Worm (Caenorhabditis elegans) whole organism, L4 larva: ENCODE measurements around the gene F35G12.7.

Source experiments
- D1046.2 ChIP-seq: fragments of 200-800 bp; sonication (Bioruptor generic); IDR thresholded peaks from 2 replicates; pipeline ENCODE4 v1.3.6; 2022; ENCODE audit warnings: missing genetic modification characterization, missing compliant biosample characterization
- F10B5.3 ChIP-seq: sonication (generic microtip); optimal IDR thresholded peaks from 2 replicates; lab custom pipeline; 2016; ENCODE audit warnings: mild to moderate bottlenecking, missing genetic modification characterization, missing compliant biosample characterization
- T26A8.4 ChIP-seq: fragments of 200-800 bp; sonication (Bioruptor generic); IDR thresholded peaks from 2 replicates; pipeline ENCODE4 v1.3.6; 2022; ENCODE audit warnings: missing genetic modification characterization, missing compliant biosample characterization
- Y48G9A.11 ChIP-seq: fragments of 200-800 bp; sonication (Bioruptor generic); IDR thresholded peaks from 2 replicates; pipeline ENCODE4 v1.3.6; 2022; ENCODE audit warnings: missing genetic modification reagents, missing genetic modification characterization, missing compliant biosample characterization
- ZK337.2 ChIP-seq: fragments of 200-800 bp; sonication (Bioruptor generic); IDR thresholded peaks from 2 replicates; pipeline ENCODE4 v1.3.6; 2022; ENCODE audit warnings: missing genetic modification reagents, missing genetic modification characterization, missing compliant biosample characterization
- ZK546.5 ChIP-seq, 2 experiments: sonication (generic microtip); optimal IDR thresholded peaks; 2 replicates each; lab custom pipeline; 2017; ENCODE audit warnings: missing biosample characterization in 2 of 2, missing genetic modification characterization in 2 of 2
- aha-1 ChIP-seq: fragments of 150-350 bp; peaks from one replicate; lab custom pipeline; 2014; ENCODE audit warnings: missing biosample characterization, missing genetic modification characterization
- ama-1 ChIP-seq: fragments of 150-350 bp; optimal IDR thresholded peaks from 2 replicates; lab custom pipeline; 2014; ENCODE audit warnings: inconsistent platforms, mixed read lengths
- attf-4 ChIP-seq: sonication (generic microtip); optimal IDR thresholded peaks from 3 replicates; lab custom pipeline; 2017; ENCODE audit warnings: missing biosample characterization, missing genetic modification characterization
- ceh-28 ChIP-seq: fragments of 150-350 bp; optimal IDR thresholded peaks from 2 replicates; lab custom pipeline; 2014; ENCODE audit warnings: missing biosample characterization, missing genetic modification reagents, missing genetic modification characterization
- ceh-82 ChIP-seq: sonication (generic microtip); optimal IDR thresholded peaks from 2 replicates; lab custom pipeline; 2017; ENCODE audit warnings: missing biosample characterization, missing genetic modification characterization
- ces-1 ChIP-seq: fragments of 150-350 bp; sonication (generic microtip); optimal IDR thresholded peaks from 4 replicates; lab custom pipeline; 2014; ENCODE audit warnings: missing biosample characterization, missing genetic modification reagents, missing genetic modification characterization
- ctbp-1 ChIP-seq: fragments of 200-800 bp; sonication (Bioruptor generic); IDR thresholded peaks from 2 replicates; pipeline ENCODE4 v1.3.6; 2022; ENCODE audit warnings: missing genetic modification reagents, missing genetic modification characterization, missing compliant biosample characterization
- daf-12 ChIP-seq: fragments of 150-350 bp; optimal IDR thresholded peaks from 2 replicates; lab custom pipeline; 2014; ENCODE audit warnings: missing biosample characterization, missing genetic modification reagents, missing genetic modification characterization
- daf-16 ChIP-seq, 3 experiments: sonication (generic microtip); optimal IDR thresholded peaks; 2 replicates each; lab custom pipeline; 2016 to 2017; ENCODE audit warnings: missing genetic modification characterization in 3 of 3, missing genetic modification reagents in 3 of 3, mild to moderate bottlenecking in 2 of 3, missing compliant biosample characterization in 2 of 3, missing biosample characterization in 1 of 3, moderate library complexity in 1 of 3
- dmd-9 ChIP-seq: fragments of 200-800 bp; sonication (Bioruptor generic); IDR thresholded peaks from 2 replicates; pipeline ENCODE4 v1.3.6; 2022; ENCODE audit warnings: missing genetic modification reagents, missing genetic modification characterization, missing compliant biosample characterization
- dve-1 ChIP-seq: sonication (generic microtip); optimal IDR thresholded peaks from 2 replicates; lab custom pipeline; 2017; ENCODE audit warnings: antibody characterized with exemption, mild to moderate bottlenecking, missing genetic modification characterization, missing compliant biosample characterization; ENCODE audit not compliant: insufficient read depth
- egl-43 ChIP-seq: fragments of 200-800 bp; sonication (Bioruptor generic); IDR thresholded peaks from 2 replicates; pipeline ENCODE4 v1.3.6; 2022; ENCODE audit warnings: missing genetic modification reagents, missing genetic modification characterization, missing compliant biosample characterization
- hif-1 ChIP-seq, 2 experiments: sonication (generic microtip); optimal IDR thresholded peaks; 2 replicates each; lab custom pipeline; 2016 to 2017; ENCODE audit warnings: missing compliant biosample characterization in 2 of 2, missing genetic modification characterization in 2 of 2, missing genetic modification reagents in 2 of 2, missing genotype in 2 of 2, mild to moderate bottlenecking in 1 of 2
- hlh-30 ChIP-seq: sonication (generic microtip); optimal IDR thresholded peaks from 2 replicates; lab custom pipeline; 2017; ENCODE audit warnings: antibody characterized with exemption, mild to moderate bottlenecking, missing genetic modification characterization, missing compliant biosample characterization; ENCODE audit not compliant: insufficient read depth
- jun-1 ChIP-seq: fragments of 150-350 bp; optimal IDR thresholded peaks from 2 replicates; lab custom pipeline; 2014; ENCODE audit warnings: missing biosample characterization, missing genetic modification reagents, missing genetic modification characterization
- lin-13 ChIP-seq: fragments of 150-350 bp; optimal IDR thresholded peaks from 2 replicates; lab custom pipeline; 2014; ENCODE audit warnings: missing biosample characterization, missing genetic modification reagents, missing genetic modification characterization
- lin-15B ChIP-seq: fragments of 150-350 bp; sonication (generic microtip); optimal IDR thresholded peaks from 3 replicates; lab custom pipeline; 2014; ENCODE audit warnings: missing biosample characterization, missing genetic modification characterization
- lin-38 ChIP-seq: fragments of 200-800 bp; sonication (Bioruptor generic); IDR thresholded peaks from 2 replicates; pipeline ENCODE4 v1.3.6; 2022; ENCODE audit warnings: missing genetic modification reagents, missing genetic modification characterization, missing compliant biosample characterization
- madf-5 ChIP-seq, 2 experiments: fragments of 200-800 bp; sonication (Bioruptor generic); IDR thresholded peaks; 2 replicates each; pipeline ENCODE4 v1.3.6; 2022; ENCODE audit warnings: missing compliant biosample characterization in 2 of 2, missing genetic modification characterization in 2 of 2
- madf-9 ChIP-seq: fragments of 200-800 bp; sonication (Bioruptor generic); conservative IDR thresholded peaks from 2 replicates; pipeline ENCODE4 v1.3.6; 2022; ENCODE audit warnings: missing genetic modification reagents, missing genetic modification characterization, missing compliant biosample characterization
- mdl-1 ChIP-seq, 2 experiments: fragments of 150-350 bp in 1 of 2; sonication (generic microtip) in 1 of 2; optimal IDR thresholded peaks; 2 replicates each; lab custom pipeline; 2014 to 2017; ENCODE audit warnings: missing biosample characterization in 2 of 2, missing genetic modification characterization in 2 of 2
- mdt-29 ChIP-seq: fragments of 200-800 bp; sonication (Bioruptor generic); IDR thresholded peaks from 2 replicates; pipeline ENCODE4 v1.3.6; 2022; ENCODE audit warnings: missing genetic modification reagents, missing genetic modification characterization, missing compliant biosample characterization
- mes-2 ChIP-seq: sonication (generic microtip); optimal IDR thresholded peaks from 2 replicates; lab custom pipeline; 2016; ENCODE audit warnings: missing genotype, mild to moderate bottlenecking, missing genetic modification characterization, missing compliant biosample characterization; ENCODE audit not compliant: poor library complexity, severe bottlenecking
- mxl-3 ChIP-seq: fragments of 200-800 bp; sonication (Bioruptor generic); optimal IDR thresholded peaks from 2 replicates; lab custom pipeline; 2018; ENCODE audit warnings: mild to moderate bottlenecking, missing genetic modification characterization, missing compliant biosample characterization
- nhr-102 ChIP-seq: sonication (generic microtip); optimal IDR thresholded peaks from 2 replicates; lab custom pipeline; 2016; ENCODE audit warnings: mild to moderate bottlenecking, missing genetic modification characterization, moderate library complexity, missing compliant biosample characterization
- nhr-25 ChIP-seq: sonication (generic microtip); optimal IDR thresholded peaks from 2 replicates; lab custom pipeline; 2017; ENCODE audit warnings: missing genetic modification characterization, mild to moderate bottlenecking, missing compliant biosample characterization, antibody characterized with exemption, moderate library complexity, borderline replicate concordance; ENCODE audit not compliant: insufficient read depth
- nhr-28 ChIP-seq: fragments of 150-350 bp; optimal IDR thresholded peaks from 2 replicates; lab custom pipeline; 2014; ENCODE audit warnings: missing biosample characterization, missing genetic modification characterization
- nhr-42 ChIP-seq: fragments of 200-800 bp; sonication (Bioruptor generic); IDR thresholded peaks from 2 replicates; pipeline ENCODE4 v1.3.6; 2022; ENCODE audit warnings: missing genetic modification characterization, missing compliant biosample characterization
- php-3 ChIP-seq: fragments of 200-800 bp; sonication (Bioruptor generic); IDR thresholded peaks from 2 replicates; pipeline ENCODE4 v1.3.6; 2022; ENCODE audit warnings: missing genetic modification reagents, missing genetic modification characterization, missing compliant biosample characterization
- pqm-1 ChIP-seq: sonication (generic microtip); optimal IDR thresholded peaks from 2 replicates; lab custom pipeline; 2017; ENCODE audit warnings: missing biosample characterization, missing genetic modification characterization
- rbr-2 ChIP-seq: sonication (generic microtip); optimal IDR thresholded peaks from 2 replicates; lab custom pipeline; 2016; ENCODE audit warnings: missing genotype, missing genetic modification characterization, missing compliant biosample characterization
- saeg-2 ChIP-seq: fragments of 200-800 bp; sonication (Bioruptor generic); IDR thresholded peaks from 2 replicates; pipeline ENCODE4 v1.3.6; 2022; ENCODE audit warnings: missing genetic modification reagents, missing genetic modification characterization, missing compliant biosample characterization
- sdz-12 ChIP-seq: fragments of 200-800 bp; sonication (Bioruptor generic); optimal IDR thresholded peaks from 2 replicates; lab custom pipeline; 2018; ENCODE audit warnings: mild to moderate bottlenecking, missing genetic modification characterization, missing compliant biosample characterization
- set-16 ChIP-seq: fragments of 200-800 bp; sonication (Bioruptor generic); IDR thresholded peaks from 2 replicates; pipeline ENCODE4 v1.3.6; 2022; ENCODE audit warnings: missing genetic modification reagents, missing genetic modification characterization, missing compliant biosample characterization
- snpc-1.2 ChIP-seq: fragments of 200-800 bp; sonication (Bioruptor generic); IDR thresholded peaks from 2 replicates; pipeline ENCODE4 v1.3.6; 2022; ENCODE audit warnings: missing genetic modification reagents, missing genetic modification characterization, missing compliant biosample characterization
- snpc-4 ChIP-seq: fragments of 150-350 bp; optimal IDR thresholded peaks from 2 replicates; lab custom pipeline; 2014; ENCODE audit warnings: missing biosample characterization, missing genetic modification characterization
- spr-3 ChIP-seq: fragments of 200-800 bp; sonication (Bioruptor generic); optimal IDR thresholded peaks from 2 replicates; lab custom pipeline; 2018; ENCODE audit warnings: mild to moderate bottlenecking, missing genetic modification characterization, missing compliant biosample characterization
- unc-39 ChIP-seq: sonication (generic microtip); optimal IDR thresholded peaks from 2 replicates; lab custom pipeline; 2017; ENCODE audit warnings: missing biosample characterization, missing genetic modification characterization
- unc-62 ChIP-seq, 3 experiments: fragments of 150-350 bp in 1 of 3; sonication (generic microtip); optimal IDR thresholded peaks in 2 of 3; peaks in 1 of 3; 1 replicate in 1 of 3; 2 replicates in 2 of 3; lab custom pipeline; 2014 to 2017; ENCODE audit warnings: missing biosample characterization in 3 of 3, missing genetic modification characterization in 3 of 3, missing genetic modification reagents in 3 of 3, missing genotype in 1 of 3
- zag-1 ChIP-seq: fragments of 150-350 bp; optimal IDR thresholded peaks from 2 replicates; lab custom pipeline; 2014; ENCODE audit warnings: missing biosample characterization, missing genetic modification characterization
- zfp-2 ChIP-seq: sonication (generic microtip); optimal IDR thresholded peaks from 2 replicates; lab custom pipeline; 2016; ENCODE audit warnings: mild to moderate bottlenecking, missing genetic modification characterization, missing compliant biosample characterization
- ztf-11 ChIP-seq: fragments of 150-350 bp; optimal IDR thresholded peaks from 2 replicates; lab custom pipeline; 2014; ENCODE audit warnings: missing biosample characterization, missing genetic modification characterization
- ztf-7 ChIP-seq: fragments of 150-350 bp; optimal IDR thresholded peaks from 2 replicates; lab custom pipeline; 2014; ENCODE audit warnings: missing biosample characterization, missing genetic modification characterization

F35G12.7 gene

DNA sequence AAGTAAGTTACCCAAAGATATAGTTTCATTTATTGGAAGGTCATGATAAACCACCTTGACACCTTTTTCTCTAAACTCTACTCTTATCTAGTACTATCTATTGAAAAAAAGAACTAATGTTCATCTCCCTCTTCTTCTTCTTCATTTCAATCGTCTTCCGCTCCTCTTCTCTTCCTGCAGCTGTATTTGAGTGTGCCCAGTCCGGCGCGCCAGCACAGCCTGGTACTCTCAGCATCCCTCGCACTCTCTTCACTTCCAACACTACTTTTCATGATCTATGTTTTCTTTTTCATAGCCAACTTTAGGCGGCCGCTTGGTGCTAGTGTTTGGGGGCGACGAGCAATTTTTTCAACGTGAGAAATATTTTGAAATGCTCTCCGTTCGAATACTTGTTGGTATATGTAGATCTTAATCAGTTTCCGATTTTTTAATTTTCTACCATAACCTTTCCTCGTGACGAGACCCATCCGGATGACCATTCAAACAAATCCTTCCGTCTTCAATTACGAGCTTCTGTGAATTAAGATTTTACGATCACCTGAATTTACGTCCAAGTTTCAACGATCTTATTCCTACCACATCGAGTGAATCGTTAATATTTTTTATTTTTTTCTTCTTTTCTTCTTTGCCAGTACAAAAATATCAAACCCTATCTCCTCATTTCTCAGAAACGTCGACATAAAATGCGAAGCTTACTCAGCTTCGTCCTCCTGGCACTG, 24.9 kb downstream of the F35G12.7 start, which contains the start of gene pan-1 (continued):
- TF ChIP-seq madf-9 (GFP tag; lab: Robert Waterston, UW) (peak; percentile 32; the same call in 1 of the 2 replicates), ZK546.5 (tag; optimal IDR thresholded peaks at IDR 0.05; lab: Kevin White, UChicago) (no peak), daf-16 (GFP tag; optimal IDR thresholded peaks at IDR 0.05; lab: Kevin White, UChicago) (peak in 1 of 2 experiments; percentile 7), daf-16 (tag; optimal IDR thresholded peaks at IDR 0.05; lab: Kevin White, UChicago) (peak; percentile 24), snpc-1.2 (GFP tag; lab: Robert Waterston, UW) (no peak), nhr-28 (tag; lab: Kevin White, UChicago) (peak; percentile 60), saeg-2 (GFP tag; lab: Robert Waterston, UW) (no peak), ceh-28 (tag; lab: Kevin White, UChicago) (no peak), dve-1 (tag; lab: Kevin White, UChicago) (peak; percentile 54), nhr-25 (tag; lab: Kevin White, UChicago) (no peak), unc-39 (no peak), nhr-102 (no peak), unc-62 (GFP tag; optimal IDR thresholded peaks at IDR 0.05 in 1 of 2; lab: Kevin White, UChicago) (peak in 1 of 2 experiments; percentile 44), unc-62 (tag; optimal IDR thresholded peaks at IDR 0.05; lab: Kevin White, UChicago) (no peak), pqm-1 (tag; lab: Kevin White, UChicago) (peak; percentile 39), spr-3 (GFP tag; lab: Kevin White, UChicago) (no peak), rbr-2 (tag; lab: Kevin White, UChicago) (peak; percentile 68), zfp-2 (no peak), F10B5.3 (tag; lab: Kevin White, UChicago) (no peak), Y48G9A.11 (GFP tag; lab: Robert Waterston, UW) (no peak), attf-4 (tag; lab: Kevin White, UChicago) (no peak), ztf-7 (no peak), lin-38 (GFP tag; lab: Robert Waterston, UW) (no peak), ZK337.2 (GFP tag; lab: Robert Waterston, UW) (no peak), lin-13 (GFP tag; lab: Kevin White, UChicago) (no peak), lin-15B (tag; lab: Kevin White, UChicago) (no peak), ces-1 (GFP tag; lab: Kevin White, UChicago) (no peak), D1046.2 (GFP tag; lab: Robert Waterston, UW) (no peak), egl-43 (GFP tag; lab: Robert Waterston, UW) (no peak), nhr-42 (GFP tag; lab: Robert Waterston, UW) (no peak), sdz-12 (GFP tag; lab: Kevin White, UChicago) (no peak), aha-1 (tag; lab: Kevin White, UChicago) (peak; percentile 19), ctbp-1 (0 out of 2 replicates have a peak, but pooled peaks have one; percentile 54), ztf-11 (tag; lab: Kevin White, UChicago) (no peak), mdl-1 (tag; optimal IDR thresholded peaks at IDR 0.05; lab: Kevin White, UChicago) (peak in 1 of 2 experiments; percentile 35), hlh-30 (peak; percentile 59), mxl-3 (GFP tag; lab: Kevin White, UChicago) (peak; percentile 68), T26A8.4 (GFP tag; lab: Robert Waterston, UW) (peak; percentile 37), madf-5 (GFP tag; IDR thresholded peaks at IDR 0.05; lab: Robert Waterston, UW) (0 out of 4 replicates have a peak, but pooled peaks of 1 of the 2 experiments have one; percentile 29), snpc-4 (tag; lab: Kevin White, UChicago) (no peak), php-3 (GFP tag; lab: Robert Waterston, UW) (no peak), dmd-9 (GFP tag; lab: Robert Waterston, UW) (no peak), daf-12 (tag; lab: Kevin White, UChicago) (no peak), set-16 (GFP tag; lab: Robert Waterston, UW) (peak; percentile 32; the same call in 1 of the 2 replicates), ceh-82 (tag; lab: Kevin White, UChicago) (no peak), ama-1 (lab: Kevin White, UChicago) (no peak), mes-2 (tag; lab: Kevin White, UChicago) (peak; percentile 48), jun-1 (tag; lab: Kevin White, UChicago) (no peak), mdt-29 (GFP tag; lab: Robert Waterston, UW) (no peak), zag-1 (tag; lab: Kevin White, UChicago) (no peak), hif-1 (tag; optimal IDR thresholded peaks at IDR 0.05; lab: Kevin White, UChicago) (peak in 1 of 2 experiments; percentile 14)
